Worm (Caenorhabditis elegans) whole organism, L4/young adult: ENCODE data around the gene srd-35.

ENCODE experiments used
- W03F9.2 ChIP-seq: fragments of 150-350 bp; optimal IDR thresholded peaks from 2 replicates; lab custom pipeline; 2014; ENCODE audit warnings: missing biosample characterization, missing genetic modification characterization
- dao-5 ChIP-seq: sonication (generic microtip); optimal IDR thresholded peaks from 2 replicates; lab custom pipeline; 2016; ENCODE audit warnings: missing genotype, missing genetic modification characterization, moderate library complexity, missing compliant biosample characterization
- him-1 ChIP-seq: sonication (generic microtip); optimal IDR thresholded peaks from 2 replicates; lab custom pipeline; 2016; ENCODE audit warnings: missing genotype, missing genetic modification reagents, missing genetic modification characterization, missing compliant biosample characterization

Gene srd-35

DNA sequence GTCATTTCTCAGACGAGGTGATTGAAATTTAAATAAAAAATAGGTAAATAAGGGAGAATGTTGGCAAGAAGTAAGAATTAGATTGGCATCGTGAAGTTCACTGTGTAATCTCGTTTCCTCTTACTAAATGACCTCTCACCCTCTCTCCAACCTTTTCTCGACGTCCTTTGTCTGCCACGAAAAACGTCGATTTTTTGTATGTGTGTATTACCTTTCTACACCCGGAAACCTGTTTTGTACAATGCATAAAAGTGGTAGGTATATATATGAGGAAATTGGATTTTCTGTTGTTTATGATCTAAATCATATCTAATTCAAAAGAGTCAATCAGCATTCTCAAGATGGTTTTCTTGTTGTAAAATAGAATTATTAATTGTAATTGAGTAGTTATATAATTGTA lies 28.7 kb downstream of the srd-35 start, which contains the start of the genes F15B9.11 and dsl-7:
Gene F15B9.11 (minus strand): TSS at position 5 of the 400 bp plus-strand sequence.
Gene dsl-7 (plus strand): TSS at position 260 of the 400 bp plus-strand sequence.
- TF ChIP-seq W03F9.2 (tag; lab: Kevin White, UChicago) (no peak), dao-5 (tag; lab: Kevin White, UChicago) (no peak), him-1 (no peak)

DNA sequence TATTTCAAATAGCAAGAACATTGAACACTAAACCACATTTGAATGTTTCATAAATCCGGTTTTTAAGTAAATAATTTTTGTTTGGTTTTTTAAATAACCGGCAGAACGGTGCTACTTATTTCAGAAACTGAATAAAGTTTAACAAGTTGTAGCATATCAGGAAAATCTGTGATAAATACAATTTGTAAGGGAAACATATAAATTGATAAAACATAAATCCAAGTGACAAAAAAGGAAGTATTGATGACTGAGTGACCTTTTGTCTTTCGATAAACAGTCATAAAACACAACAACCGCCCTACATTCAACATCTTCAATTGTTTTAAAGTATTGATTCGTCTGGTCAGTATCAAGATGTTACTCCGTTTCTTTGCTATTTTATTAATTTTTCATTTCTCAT lies 31.1 kb downstream of the srd-35 start, which contains the start of gene far-5:
Gene far-5 (plus strand): TSS at position 301 of the 400 bp plus-strand sequence.
- TF ChIP-seq him-1, result no peak
- no peak for TF ChIP-seq dao-5 (tag; lab: Kevin White, UChicago)
- no peak for TF ChIP-seq W03F9.2 (tag; lab: Kevin White, UChicago)

DNA sequence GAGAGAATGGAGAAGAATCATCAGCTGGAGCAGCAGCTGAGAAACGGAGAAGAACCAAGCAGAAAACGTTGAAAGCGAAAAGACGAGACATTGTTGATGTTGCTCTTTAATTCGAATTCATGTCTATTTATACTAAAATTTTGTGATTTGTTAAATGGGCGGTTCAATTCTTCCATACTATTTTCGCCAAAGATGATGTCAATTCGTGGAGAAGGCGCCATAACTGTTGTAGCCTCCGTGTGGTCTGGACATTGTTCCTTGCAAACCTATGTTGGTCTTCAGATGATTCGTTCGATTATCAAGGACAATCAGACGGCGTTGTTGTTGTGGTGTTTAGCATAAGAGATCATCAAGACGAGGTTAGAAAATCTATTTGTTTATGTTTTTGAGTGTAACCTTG lies 33.2 kb downstream of the srd-35 start, which contains the start of gene far-3:
Gene far-3 (minus strand): TSS at position 101 of the 400 bp plus-strand sequence.
- TF ChIP-seq dao-5 (tag; lab: Kevin White, UChicago) (no peak), him-1 (no peak), W03F9.2 (tag; lab: Kevin White, UChicago) (no peak)

DNA sequence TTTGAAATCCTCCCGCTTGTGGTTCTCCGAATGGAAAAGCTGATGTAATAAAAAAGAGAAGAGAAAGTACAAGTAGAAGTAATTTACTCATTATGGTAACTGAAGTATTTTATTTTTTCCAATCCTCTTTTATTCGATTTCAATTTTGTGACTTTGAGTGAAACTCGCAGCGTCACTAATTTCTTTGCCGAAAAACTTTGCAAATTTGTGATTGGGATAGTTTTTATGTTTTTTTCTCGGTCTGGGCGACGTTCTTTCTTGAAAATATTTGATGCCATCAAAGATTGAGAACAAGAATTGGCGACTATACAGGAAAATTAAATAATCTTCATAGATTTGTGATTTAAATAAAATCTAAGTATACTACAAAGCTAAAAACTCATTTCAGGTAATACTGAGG lies 35.4 kb downstream of the srd-35 start, which contains the start of gene far-4:
Gene far-4 (minus strand): TSS at position 101 of the 400 bp plus-strand sequence.
- TF ChIP-seq W03F9.2 (tag; lab: Kevin White, UChicago) (no peak), dao-5 (tag; lab: Kevin White, UChicago) (no peak), him-1 (no peak)

DNA sequence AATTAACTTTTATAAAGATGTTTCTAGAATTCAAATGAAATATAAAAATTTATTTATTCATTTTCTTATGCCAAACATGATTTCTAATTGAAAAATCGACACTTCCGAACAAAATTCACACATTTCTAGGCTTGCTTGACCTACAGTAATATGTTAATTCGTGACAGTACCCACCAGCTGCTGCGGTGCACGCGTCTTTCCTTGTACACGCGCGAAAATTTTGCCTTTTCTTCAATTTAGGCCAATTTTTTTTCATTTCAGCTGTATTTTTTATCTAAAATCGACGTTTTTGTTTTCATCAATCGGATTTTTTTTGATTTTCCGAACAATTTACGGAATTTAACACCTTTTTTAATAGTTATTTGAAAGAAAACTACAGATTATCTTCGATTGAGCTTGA lies 35.9 kb downstream of the srd-35 start:
- TF ChIP-seq dao-5 (tag; lab: Kevin White, UChicago) (no peak), W03F9.2 (tag; lab: Kevin White, UChicago) (no peak), him-1 (no peak)

DNA sequence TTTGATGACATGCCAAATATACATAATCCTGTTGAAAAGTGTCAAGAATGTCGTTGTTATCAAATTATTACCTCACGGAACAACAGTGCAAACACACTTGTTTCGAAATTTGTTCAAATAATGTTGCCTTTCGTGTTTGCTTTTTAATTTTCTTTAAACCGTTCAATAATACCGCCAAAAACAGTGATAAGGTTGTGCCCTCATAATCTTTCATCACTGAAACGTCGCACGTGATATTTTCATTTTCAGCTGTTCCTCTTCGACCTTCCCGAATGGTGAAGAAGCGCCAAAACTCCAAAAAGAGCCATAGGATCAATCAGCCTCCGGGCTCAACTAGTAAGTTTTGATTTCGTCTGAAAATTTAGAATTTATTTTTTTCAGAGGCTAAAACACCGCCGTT lies 37.9 kb downstream of the srd-35 start, which contains the start of gene inft-2:
Gene inft-2 (plus strand): TSS at position 248 of the 400 bp plus-strand sequence.
- no peak for TF ChIP-seq W03F9.2 (tag; lab: Kevin White, UChicago)
- TF ChIP-seq dao-5 (tag; lab: Kevin White, UChicago), result no peak

DNA sequence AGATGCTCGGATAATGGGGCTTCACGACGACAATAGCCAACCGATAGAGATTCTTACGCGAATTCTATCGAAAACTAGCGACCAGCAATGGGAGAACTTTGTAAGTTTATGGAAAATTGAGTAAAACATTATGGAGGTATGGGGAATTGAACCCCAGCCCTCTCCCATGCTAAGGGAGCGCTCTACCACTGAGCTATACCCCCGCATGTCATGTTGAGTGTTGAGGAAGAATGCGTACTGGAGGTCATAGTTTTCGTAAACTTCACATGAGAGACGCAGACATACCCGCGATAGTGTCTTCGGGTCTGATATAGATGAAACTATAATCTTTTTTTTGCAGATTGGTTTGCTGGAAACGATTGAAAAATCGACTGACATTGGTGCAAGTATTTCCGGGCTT lies 39.2 kb downstream of the srd-35 start:
- no peak for TF ChIP-seq W03F9.2 (tag; lab: Kevin White, UChicago)
- TF ChIP-seq him-1, result peak; percentile 72
- peak; percentile 72 for TF ChIP-seq dao-5 (tag; lab: Kevin White, UChicago)

DNA sequence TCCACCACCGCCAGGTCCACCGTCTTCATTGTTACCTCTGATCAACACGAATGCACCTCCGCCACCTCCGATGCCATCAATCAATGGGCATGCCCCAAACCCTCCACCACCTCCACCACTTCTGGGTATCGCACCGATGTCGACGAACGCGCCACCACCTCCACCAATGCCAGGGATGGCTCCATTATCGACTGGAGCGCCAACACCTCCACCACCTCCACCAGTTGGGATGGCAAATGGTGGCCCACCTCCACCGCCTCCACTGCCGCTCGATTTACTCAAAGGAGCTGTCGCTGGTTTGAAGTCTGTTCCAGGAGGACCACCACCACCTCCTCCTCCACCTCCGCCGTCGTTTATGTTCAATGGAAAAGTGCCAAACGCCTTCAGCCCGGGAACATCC lies 40.2 kb downstream of the srd-35 start:
- TF ChIP-seq dao-5 (tag; lab: Kevin White, UChicago), result no peak
- no peak for TF ChIP-seq W03F9.2 (tag; lab: Kevin White, UChicago)
- TF ChIP-seq him-1, result no peak

DNA sequence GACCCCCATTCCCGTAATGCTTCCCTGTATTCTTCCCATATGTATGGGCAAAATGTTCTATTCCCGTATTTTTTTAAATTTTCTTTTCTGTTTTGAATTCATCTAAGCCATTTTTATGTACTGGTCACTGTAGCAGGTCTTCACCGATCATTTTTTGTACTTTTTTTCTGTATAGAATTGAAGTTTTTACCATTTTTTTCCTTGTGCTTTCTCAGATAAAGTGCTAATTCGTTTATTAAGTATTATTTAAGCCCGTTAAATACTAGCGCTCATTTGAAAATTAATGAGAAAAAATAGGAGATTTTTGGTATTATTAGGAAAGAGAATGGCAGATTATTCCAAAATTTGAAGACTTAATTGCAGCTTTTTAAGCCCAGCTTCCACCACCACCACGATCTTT lies 42.6 kb downstream of the srd-35 start:
- TF ChIP-seq W03F9.2 (tag; lab: Kevin White, UChicago), result no peak
- no peak for TF ChIP-seq dao-5 (tag; lab: Kevin White, UChicago)
- TF ChIP-seq him-1, result no peak

DNA sequence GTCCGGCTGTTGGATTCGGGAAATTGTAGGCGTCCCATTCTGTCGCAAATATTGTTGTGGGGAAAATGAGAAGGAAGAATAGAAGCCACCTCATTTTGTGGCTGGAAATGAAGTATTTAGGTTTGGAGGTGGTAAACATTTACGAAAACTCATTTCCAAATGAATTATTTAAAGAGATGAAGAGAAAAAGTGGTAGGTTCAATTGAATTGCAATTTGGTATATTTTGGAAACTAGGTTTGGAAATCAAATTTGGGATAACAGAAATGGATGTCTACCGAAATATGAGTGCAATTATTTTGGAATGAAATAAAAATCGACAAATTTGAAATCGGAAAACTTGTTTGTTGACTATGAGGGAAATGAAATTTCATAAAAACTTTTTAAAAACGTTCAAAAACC lies 44.6 kb downstream of the srd-35 start, which contains the start of gene F15B9.10:
Gene F15B9.10 (minus strand): TSS at position 101 of the 400 bp plus-strand sequence.
- no peak for TF ChIP-seq W03F9.2 (tag; lab: Kevin White, UChicago)
- TF ChIP-seq him-1, result no peak
- TF ChIP-seq dao-5 (tag; lab: Kevin White, UChicago), result no peak

DNA sequence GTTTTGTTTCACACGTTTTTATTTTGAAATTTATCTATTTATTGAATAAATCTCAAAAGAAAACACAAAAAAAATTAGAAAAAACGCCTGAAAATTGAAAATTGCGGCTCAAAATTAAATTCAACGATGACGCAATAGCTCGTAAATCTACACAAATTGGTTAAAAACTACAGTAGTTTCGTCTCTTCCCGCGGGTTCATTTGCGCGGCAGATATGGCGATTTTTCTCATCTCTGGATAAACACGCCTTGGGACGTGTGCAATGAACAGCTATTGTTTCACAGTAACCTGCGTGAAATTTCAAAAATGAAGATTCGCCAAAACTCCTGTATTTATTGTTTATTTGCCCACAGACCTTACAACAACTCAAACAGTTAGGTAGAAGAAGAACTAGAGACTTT lies 45.1 kb downstream of the srd-35 start:
- TF ChIP-seq dao-5 (tag; lab: Kevin White, UChicago), result no peak
- no peak for TF ChIP-seq W03F9.2 (tag; lab: Kevin White, UChicago)
- TF ChIP-seq him-1, result no peak

DNA sequence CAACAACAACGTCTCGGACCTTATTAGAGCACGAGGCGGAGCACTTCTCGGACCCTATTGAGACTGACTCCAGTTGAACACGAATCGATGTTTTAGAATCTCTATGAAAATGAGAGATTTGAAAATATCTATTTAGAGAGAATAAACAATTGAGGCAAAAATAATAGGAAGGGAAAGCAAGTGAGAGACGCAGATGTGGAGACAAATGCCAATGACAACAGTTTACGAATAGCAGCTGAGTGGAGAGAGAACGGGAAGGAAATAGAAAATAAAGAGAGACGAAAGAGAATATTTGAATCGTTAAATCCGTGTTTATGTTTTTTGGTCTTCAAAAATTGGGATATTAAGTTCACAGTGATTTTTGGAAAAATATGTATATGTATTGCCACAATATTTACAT lies 45.7 kb downstream of the srd-35 start:
- TF ChIP-seq him-1 (no peak), dao-5 (tag; lab: Kevin White, UChicago) (no peak), W03F9.2 (tag; lab: Kevin White, UChicago) (no peak)

DNA sequence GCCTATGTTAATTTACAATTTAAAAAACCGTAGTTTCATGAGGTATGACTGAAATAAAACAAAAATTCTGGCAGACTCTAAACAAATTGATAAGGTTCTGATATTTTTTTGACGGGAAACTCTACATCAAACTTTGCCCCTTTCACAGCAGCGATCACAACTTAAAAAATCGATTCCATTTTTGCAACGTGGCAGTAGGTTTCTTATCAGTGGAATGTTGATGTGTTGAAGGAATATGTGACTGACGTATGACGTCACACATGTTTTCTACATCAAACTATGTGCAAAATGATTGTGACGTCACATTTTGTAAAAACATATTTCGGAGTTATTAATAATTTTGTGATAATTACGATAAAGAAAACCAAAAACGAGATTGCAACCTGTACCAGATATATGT lies 47.7 kb downstream of the srd-35 start:
- no peak for TF ChIP-seq him-1
- TF ChIP-seq W03F9.2 (tag; lab: Kevin White, UChicago), result no peak
- no peak for TF ChIP-seq dao-5 (tag; lab: Kevin White, UChicago)

DNA sequence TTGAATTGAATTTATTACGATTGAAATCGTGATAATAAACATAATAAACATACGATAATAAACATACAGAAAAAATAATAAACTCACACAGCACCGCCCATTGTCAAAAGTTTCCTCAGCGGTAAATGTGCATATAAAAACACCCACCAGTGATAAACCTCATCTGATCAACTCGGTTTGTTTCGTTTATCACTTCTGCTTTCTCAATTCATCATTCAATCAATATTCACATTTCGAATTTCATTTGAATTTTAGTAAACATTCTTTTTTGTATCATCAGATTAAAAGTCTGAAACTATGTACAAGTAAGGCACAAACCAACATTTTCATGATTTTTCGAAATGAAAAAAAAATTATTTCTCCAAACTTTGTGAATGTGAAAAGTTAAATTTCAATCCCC lies 49.0 kb downstream of the srd-35 start, which contains the start of gene try-10:
Gene try-10 (minus strand): TSS at position 101 of the 400 bp plus-strand sequence.
- TF ChIP-seq dao-5 (tag; lab: Kevin White, UChicago) (no peak), W03F9.2 (tag; lab: Kevin White, UChicago) (no peak), him-1 (no peak)

DNA sequence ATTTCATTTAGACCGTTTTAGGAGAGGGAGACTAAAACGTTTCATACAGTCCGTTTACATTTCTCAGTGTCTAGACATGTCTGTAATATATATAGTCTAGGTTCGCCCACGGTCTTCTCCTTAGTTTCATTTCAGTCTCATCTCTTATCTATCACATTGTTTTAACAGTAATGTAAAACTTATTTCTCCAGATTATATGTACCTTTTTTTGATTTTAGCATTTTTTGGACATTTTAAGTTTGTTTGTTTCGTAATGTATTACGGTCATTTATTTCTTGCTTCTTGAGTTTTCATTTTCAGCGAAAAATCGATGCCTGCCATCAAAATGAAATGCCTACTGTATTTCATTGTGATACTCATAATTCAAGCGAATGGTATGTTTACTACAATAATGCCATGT lies 49.7 kb downstream of the srd-35 start, which contains the start of gene F15B9.6:
Gene F15B9.6 (plus strand): TSS at position 301 of the 400 bp plus-strand sequence.
- TF ChIP-seq dao-5 (tag; lab: Kevin White, UChicago) (no peak), him-1 (no peak), W03F9.2 (tag; lab: Kevin White, UChicago) (no peak)
